Worm (Caenorhabditis elegans): ENCODE results near the gene Y71G10AR.4.

The Y71G10AR.4 gene

DNA sequence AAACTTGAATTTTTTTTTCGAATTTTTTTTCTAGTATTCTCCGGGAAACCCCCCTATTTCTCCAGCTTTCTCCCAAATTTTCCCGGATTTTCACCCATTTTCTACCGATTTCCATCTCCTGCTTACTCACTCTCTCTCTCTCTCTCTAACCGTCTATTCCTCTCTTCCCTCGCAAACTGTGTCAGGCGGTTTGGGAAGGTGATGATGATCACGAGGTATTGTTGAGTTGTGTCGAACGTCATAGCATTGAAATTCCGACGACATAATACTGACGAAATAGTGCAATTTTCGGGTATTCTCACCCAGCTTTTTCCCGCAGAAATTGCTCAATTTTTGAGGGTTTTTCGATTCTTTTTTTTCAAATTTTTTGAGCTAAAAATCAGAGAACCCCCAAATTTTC is 21.3 kb downstream of the Y71G10AR.4 start (continued):
- TF ChIP-seq C16A3.4 (tag; optimal IDR thresholded peaks at IDR 0.05) (peak; percentile 72), Y116A8C.19 (tag; optimal IDR thresholded peaks at IDR 0.05; ENCODE audit: borderline replicate concordance) (no peak), F16B12.6 (tag; optimal IDR thresholded peaks at IDR 0.05) (no peak), ces-1 (GFP tag; optimal IDR thresholded peaks at IDR 0.05) (no peak), sptf-1 (tag; optimal IDR thresholded peaks at IDR 0.05) (no peak), hpl-2 (GFP tag; optimal IDR thresholded peaks at IDR 0.05) (no peak), irx-1 (tag; optimal IDR thresholded peaks at IDR 0.05) (no peak), unc-130 (tag; optimal IDR thresholded peaks at IDR 0.05) (peak; percentile 74), nhr-11 (tag; optimal IDR thresholded peaks at IDR 0.05) (no peak), lin-13 (GFP tag; optimal IDR thresholded peaks at IDR 0.05) (peak; percentile 68), jun-1 (tag; optimal IDR thresholded peaks at IDR 0.05) (peak; percentile 62), nhr-84 (tag; optimal IDR thresholded peaks at IDR 0.05) (no peak), dpl-1 (GFP tag; optimal IDR thresholded peaks at IDR 0.05) (peak; percentile 29 to 68 (median 46)), vab-15 (tag; optimal IDR thresholded peaks at IDR 0.05) (no peak), zip-4 (GFP tag; optimal IDR thresholded peaks at IDR 0.05) (no peak), C04F5.9 (tag; optimal IDR thresholded peaks at IDR 0.05) (peak; percentile 16), mep-1 (tag; optimal IDR thresholded peaks at IDR 0.05) (peak; percentile 57), unc-62 (GFP tag; optimal IDR thresholded peaks at IDR 0.05) (no peak), hlh-17 (GFP tag; optimal IDR thresholded peaks at IDR 0.05; ENCODE audit: borderline replicate concordance) (no peak), efl-1 (optimal IDR thresholded peaks at IDR 0.05) (peak; percentile 47 to 65), efl-1 (GFP tag; optimal IDR thresholded peaks at IDR 0.05 in 1 of 2) (peak; percentile 38 to 95), unc-86 (tag; optimal IDR thresholded peaks at IDR 0.05) (no peak), elt-3 (tag; optimal IDR thresholded peaks at IDR 0.05) (peak in 1 of 6 experiments; percentile 74), egl-13 (tag; optimal IDR thresholded peaks at IDR 0.05) (no peak), nhr-237 (tag; optimal IDR thresholded peaks at IDR 0.05) (no peak), nhr-47 (tag; optimal IDR thresholded peaks at IDR 0.05) (peak; percentile 56), zag-1 (tag; optimal IDR thresholded peaks at IDR 0.05) (no peak), nhr-20 (tag; optimal IDR thresholded peaks at IDR 0.05) (peak; percentile 76), blmp-1 (tag; optimal IDR thresholded peaks at IDR 0.05) (peak; percentile 91), ceh-90 (tag; optimal IDR thresholded peaks at IDR 0.05) (no peak), pax-3 (tag; optimal IDR thresholded peaks at IDR 0.05) (peak; percentile 59), isw-1 (GFP tag; IDR thresholded peaks at IDR 0.05) (no peak), ets-5 (GFP tag; IDR thresholded peaks at IDR 0.05) (no peak), nhr-12 (tag; optimal IDR thresholded peaks at IDR 0.05) (no peak), swsn-7 (tag; optimal IDR thresholded peaks at IDR 0.05) (peak; percentile 38), snpc-4 (tag; optimal IDR thresholded peaks at IDR 0.05) (peak; percentile 37), aha-1 (tag; optimal IDR thresholded peaks at IDR 0.05) (no peak), ceh-63 (GFP tag; optimal IDR thresholded peaks at IDR 0.05) (no peak), egl-27 (tag; optimal IDR thresholded peaks at IDR 0.05) (no peak), pag-3 (tag; optimal IDR thresholded peaks at IDR 0.05; ENCODE audit: borderline replicate concordance, insufficient read depth) (no peak), ceh-88 (GFP tag; IDR thresholded peaks at IDR 0.05) (no peak), nhr-28 (tag; optimal IDR thresholded peaks at IDR 0.05) (no peak), efl-3 (GFP tag; optimal IDR thresholded peaks at IDR 0.05) (no peak), rnt-1 (tag; optimal IDR thresholded peaks at IDR 0.05) (peak; percentile 75), nhr-77 (tag; optimal IDR thresholded peaks at IDR 0.05) (no peak), sox-4 (tag; optimal IDR thresholded peaks at IDR 0.05) (no peak), lsy-2 (tag; optimal IDR thresholded peaks at IDR 0.05) (peak; percentile 51 to 61), xbp-1 (tag; optimal IDR thresholded peaks at IDR 0.05) (peak; percentile 26), mef-2 (tag; optimal IDR thresholded peaks at IDR 0.05) (no peak), mab-9 (GFP tag; IDR thresholded peaks at IDR 0.05) (no peak), nhr-90 (tag; optimal IDR thresholded peaks at IDR 0.05; ENCODE audit: poor library complexity) (peak; percentile 75), lin-35 (GFP tag; optimal IDR thresholded peaks at IDR 0.05) (peak; percentile 2 to 82), lin-14 (GFP tag; optimal IDR thresholded peaks at IDR 0.05) (peak; percentile 74), ceh-82 (tag; optimal IDR thresholded peaks at IDR 0.05) (peak in 1 of 3 experiments; percentile 13)

Data from whole organism, L1 larva.